Fruit fly (Drosophila melanogaster) S2 (cell line): ENCODE data around the gene Rph.

ENCODE experiments used
- CG8478 ChIP-seq: fragments of >200 bp; optimal IDR thresholded peaks from 2 replicates; lab custom pipeline; 2018
- CTCF ChIP-seq, 2 experiments: fragments of >200 bp; optimal IDR thresholded peaks; 2 replicates each; lab custom pipeline; 2018

The Rph gene

DNA sequence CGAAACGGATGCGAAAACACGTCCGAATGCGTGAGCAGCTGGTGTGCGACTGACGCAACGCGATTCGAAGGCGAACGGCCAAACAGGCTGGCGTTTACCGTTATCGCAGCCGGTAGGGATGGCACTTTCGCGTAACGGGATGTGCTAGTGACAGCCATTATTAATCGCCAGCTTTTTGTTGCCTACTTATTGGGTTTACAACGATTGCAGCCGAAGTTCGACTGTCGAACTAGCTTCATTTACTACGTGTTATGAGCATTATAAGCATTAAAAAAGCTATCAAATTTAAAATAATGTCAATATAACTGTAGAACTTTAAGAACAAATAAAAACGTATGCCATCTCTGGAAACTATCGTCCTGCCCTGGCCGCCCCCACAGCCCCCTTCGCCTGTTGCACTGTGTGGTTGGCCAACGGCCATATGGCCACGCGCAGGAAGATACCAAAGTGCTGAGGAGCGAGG is at the start of gene Rph:
Rph (minus strand) TSS at position 51 of the 463 bp plus-strand sequence.
- TF ChIP-seq CG8478 (no peak), CTCF (optimal IDR thresholded peaks at IDR 0.05; lab: Kevin White, UChicago) (no peak)

DNA sequence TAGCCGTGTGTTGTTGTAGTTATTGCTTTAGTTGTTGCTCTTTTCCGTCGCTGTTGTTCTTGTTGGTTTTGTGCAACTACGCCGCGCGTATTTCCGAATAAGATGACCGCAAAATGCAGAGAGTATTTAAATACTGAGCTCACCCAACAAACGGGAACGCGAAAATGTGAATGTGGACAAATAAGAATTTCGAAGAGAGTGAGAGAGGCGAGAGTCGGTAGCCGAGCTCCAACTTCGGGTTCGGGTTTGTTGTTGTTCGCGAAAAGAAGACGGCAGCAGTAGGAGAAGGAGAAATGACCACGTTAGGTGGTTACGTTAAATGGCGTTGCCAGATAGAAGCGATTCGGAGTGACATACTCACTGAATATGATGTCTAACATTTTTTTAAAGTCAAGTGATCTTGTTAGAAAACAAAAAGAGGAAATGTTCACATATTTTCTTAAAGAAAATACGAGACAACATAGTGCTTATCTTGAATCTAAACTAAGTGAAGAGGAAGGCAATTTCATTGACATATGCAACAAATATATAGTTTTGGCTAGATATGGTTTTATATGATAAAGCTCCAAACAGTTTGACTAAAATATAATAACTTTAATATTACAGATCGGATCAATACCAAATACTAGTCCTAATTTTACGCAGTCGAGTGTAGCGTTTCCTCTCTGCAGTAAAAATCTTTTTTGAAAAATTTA is 49.4 kb upstream of the Rph start:
- TF ChIP-seq CG8478 (no peak), CTCF (optimal IDR thresholded peaks at IDR 0.05; lab: Kevin White, UChicago) (no peak)

dm6 chrX:10805651-10806191 is 48.3 kb upstream of the Rph start:
- TF ChIP-seq CG8478 = no peak
- TF ChIP-seq CTCF (optimal IDR thresholded peaks at IDR 0.05; lab: Kevin White, UChicago) = no peak

DNA sequence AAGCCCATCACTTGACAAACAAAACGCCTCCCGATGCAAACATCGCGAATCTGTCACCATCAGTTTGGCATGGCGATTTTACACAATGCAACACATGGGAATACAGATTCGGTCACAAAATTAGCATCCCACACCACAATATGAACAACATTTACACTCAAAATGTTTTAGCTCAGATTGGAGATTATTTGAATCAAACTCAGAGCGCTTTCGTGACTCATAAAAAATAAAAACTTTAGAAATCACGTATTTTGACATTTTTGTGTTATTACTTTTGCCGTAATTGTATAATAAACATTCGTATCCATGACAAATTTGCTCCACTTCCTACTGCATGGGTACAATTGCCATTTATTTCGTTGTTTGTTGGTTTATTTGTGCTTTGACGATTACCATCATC is 46.6 kb upstream of the Rph start:
- no peak for TF ChIP-seq CTCF (optimal IDR thresholded peaks at IDR 0.05; lab: Kevin White, UChicago)
- TF ChIP-seq CG8478 = no peak

DNA sequence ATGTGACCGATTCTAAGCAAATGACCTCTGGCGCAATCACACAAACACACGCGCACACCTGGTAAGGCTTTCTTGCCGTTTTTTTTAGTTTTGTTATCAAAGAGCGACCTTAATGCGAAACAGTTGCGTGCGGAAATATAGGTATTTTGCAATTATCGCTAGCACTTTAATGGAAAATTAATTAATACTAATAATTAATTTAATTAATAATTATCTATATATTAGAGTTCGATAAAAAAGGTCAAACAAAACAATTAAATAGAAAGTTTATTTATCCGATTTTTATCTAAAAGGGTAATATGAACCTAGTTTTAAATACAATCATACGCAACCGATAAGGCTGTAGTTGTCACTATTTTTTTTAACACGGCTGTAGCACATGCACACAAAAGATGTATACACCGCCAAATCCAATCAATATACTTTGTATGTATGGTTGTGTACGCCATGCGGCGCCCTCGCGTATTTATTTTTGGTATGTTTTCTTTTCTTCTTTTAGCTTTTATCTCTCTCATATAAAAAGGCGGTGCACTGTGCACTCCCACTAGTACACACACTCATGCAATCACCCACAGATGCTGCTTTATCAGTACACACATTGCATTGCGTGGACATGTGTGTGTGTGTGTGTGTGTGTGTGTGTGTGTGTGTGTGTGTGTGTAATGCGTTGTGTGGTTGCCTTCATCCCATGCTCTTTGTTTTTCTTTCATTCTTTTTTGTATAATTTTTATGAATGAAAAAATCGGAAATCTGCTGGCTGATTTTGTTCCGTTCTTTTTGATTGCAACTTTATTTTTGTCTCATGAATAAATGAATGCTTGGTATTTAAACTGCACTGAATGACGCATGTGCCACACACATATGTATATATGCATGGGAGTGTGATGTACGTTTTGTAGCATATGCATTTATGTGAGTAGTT is 45.3 kb upstream of the Rph start:
- no peak for TF ChIP-seq CG8478
- no peak for TF ChIP-seq CTCF (optimal IDR thresholded peaks at IDR 0.05; lab: Kevin White, UChicago)

- TF ChIP-seq CTCF (optimal IDR thresholded peaks at IDR 0.05; lab: Kevin White, UChicago) (no peak), CG8478 (no peak)
Observed at dm6 chrX:10801827-10802456, 44.5 kb upstream of the Rph start.

DNA sequence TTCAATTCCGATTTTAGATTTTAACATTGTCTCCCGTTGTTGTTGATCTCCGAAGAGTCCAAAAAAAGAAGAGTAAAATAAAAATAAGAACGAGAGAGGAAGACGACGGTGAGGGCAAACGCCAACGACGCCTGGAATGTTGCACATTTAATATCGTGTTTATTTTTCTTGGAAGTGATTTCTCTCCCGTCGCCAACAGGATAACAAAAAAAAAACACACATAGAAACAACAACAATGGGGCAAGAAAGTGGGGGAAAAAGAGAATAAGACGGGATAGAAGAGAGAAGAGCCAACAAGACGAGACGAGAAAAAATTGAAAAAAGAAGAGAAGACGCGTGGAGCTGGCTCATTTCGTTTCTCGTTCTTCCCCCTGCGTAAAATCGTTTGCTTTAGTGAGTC is 43.6 kb upstream of the Rph start:
- TF ChIP-seq CTCF (optimal IDR thresholded peaks at IDR 0.05; lab: Kevin White, UChicago) (no peak), CG8478 (no peak)

DNA sequence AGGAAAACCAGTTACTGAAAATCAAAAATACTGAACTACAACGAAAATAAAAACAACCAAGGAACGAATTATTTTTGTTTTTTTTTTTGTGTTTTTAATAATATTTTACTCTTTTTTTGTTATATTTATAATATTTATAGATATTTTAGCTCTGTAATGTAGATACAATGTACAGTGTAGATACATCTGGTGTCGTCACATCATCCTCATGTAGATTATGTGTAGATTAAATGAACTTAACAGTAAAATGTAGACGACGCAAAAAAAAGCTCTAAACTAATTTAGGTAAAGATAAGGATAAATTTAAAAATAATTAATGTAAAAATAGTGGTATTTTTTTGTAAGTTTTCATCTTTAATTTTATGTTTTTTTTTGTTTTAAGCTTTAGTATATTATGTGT is 31.8 kb upstream of the Rph start:
- TF ChIP-seq CTCF (optimal IDR thresholded peaks at IDR 0.05; lab: Kevin White, UChicago) (no peak), CG8478 (no peak)

- TF ChIP-seq CG8478 (no peak), CTCF (optimal IDR thresholded peaks at IDR 0.05; lab: Kevin White, UChicago) (no peak)
Observed at dm6 chrX:10787352-10787751, 29.9 kb upstream of the Rph start.

- no peak for TF ChIP-seq CG8478
- no peak for TF ChIP-seq CTCF (optimal IDR thresholded peaks at IDR 0.05; lab: Kevin White, UChicago)
Observed at dm6 chrX:10786443-10787097, 29.1 kb upstream of the Rph start, which contains the start of the genes Ant2 and sesB. TSS of gene Ant2 (minus strand) at chrX:10786907. TSS of gene sesB (minus strand) at chrX:10786958.

DNA sequence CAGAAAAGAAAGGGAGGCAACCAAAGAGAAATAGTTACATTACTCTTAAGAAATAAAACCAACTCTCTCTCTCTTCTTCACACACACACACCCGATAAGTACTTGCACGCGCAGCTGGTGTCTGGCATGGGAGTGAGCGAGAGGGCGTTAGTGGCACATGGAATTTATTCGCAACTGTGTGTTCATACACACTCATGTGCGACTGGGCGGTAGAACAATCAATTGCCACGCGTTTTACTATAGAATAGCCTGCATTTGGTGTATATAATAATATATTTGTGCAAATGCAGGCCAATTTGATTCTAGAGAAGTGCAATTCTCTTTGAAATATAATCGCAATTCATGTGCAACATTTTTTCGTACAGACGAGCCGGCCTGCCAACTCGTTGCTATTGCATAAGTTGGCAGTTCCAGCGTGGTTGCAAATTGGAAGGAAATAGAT is 28.5 kb upstream of the Rph start:
- TF ChIP-seq CTCF (optimal IDR thresholded peaks at IDR 0.05; lab: Kevin White, UChicago) (no peak), CG8478 (no peak)

DNA sequence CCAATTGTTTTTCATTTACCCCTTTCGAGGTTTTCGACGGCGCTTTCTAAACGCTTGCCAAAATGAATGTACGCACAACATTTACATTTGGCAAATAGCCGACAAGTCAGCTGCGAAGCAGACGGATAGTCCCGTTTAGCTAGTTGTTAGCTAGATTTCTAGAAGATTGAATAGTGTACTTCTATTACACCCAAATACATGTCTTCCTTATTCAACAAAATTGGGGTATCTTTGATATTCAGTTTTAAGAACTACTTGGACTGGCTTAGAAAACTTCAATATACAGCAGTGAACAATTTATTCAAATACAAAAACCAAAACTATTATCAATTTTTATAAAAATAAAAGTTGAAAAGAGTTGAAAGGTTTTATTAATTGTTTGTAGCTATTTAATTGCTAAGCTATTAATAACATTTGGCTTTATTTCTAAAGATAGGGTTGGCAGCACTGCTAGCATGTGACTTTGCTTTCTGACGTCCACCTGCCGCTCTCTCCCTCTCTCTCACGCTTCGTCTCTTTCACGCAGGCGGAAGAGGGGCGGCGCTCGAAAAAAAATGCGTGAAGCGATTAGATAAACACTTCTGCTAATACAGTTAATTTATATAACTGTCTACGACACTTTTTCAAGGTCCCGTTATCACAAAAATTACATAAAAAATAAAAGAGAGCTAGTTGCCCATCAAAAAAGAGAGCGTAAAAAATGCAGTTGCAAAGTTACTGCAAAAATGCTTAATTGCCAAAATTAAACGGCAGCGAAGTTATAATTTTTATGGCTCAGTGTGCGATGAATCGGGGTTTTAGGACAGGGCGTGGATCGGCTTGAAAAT is 27.6 kb upstream of the Rph start:
- TF ChIP-seq CTCF (optimal IDR thresholded peaks at IDR 0.05; lab: Kevin White, UChicago) = no peak
- TF ChIP-seq CG8478 = no peak

- no peak for TF ChIP-seq CTCF (optimal IDR thresholded peaks at IDR 0.05; lab: Kevin White, UChicago)
- no peak for TF ChIP-seq CG8478
Observed at dm6 chrX:10784330-10784778, 26.9 kb upstream of the Rph start.
